Worm (Caenorhabditis elegans) whole organism, late embryonic: ENCODE measurements around the gene rab-39.

Experiments
- C08G9.2 ChIP-seq: sonication (generic microtip); optimal IDR thresholded peaks from 2 replicates; lab custom pipeline; 2016; ENCODE audit warnings: mild to moderate bottlenecking, missing genetic modification characterization, moderate library complexity, missing compliant biosample characterization
- F13H6.1 ChIP-seq: sonication (generic microtip); optimal IDR thresholded peaks from 2 replicates; lab custom pipeline; 2016; ENCODE audit warnings: missing genetic modification characterization, missing compliant biosample characterization
- K02D7.2 ChIP-seq: sonication (generic microtip); optimal IDR thresholded peaks from 2 replicates; lab custom pipeline; 2017; ENCODE audit warnings: mild to moderate bottlenecking, missing genetic modification characterization, missing compliant biosample characterization
- K09A11.1 ChIP-seq: sonication (generic microtip); optimal IDR thresholded peaks from 2 replicates; lab custom pipeline; 2017; ENCODE audit warnings: antibody characterized with exemption, mild to moderate bottlenecking, missing genetic modification characterization, missing compliant biosample characterization; ENCODE audit not compliant: insufficient read depth
- T23F11.4 ChIP-seq: fragments of 200-800 bp; sonication (Bioruptor generic); optimal IDR thresholded peaks from 2 replicates; lab custom pipeline; 2018; ENCODE audit warnings: mild to moderate bottlenecking, missing genetic modification characterization, missing compliant biosample characterization
- Y22D7AL.16 ChIP-seq: sonication (generic microtip); optimal IDR thresholded peaks from 2 replicates; lab custom pipeline; 2016; ENCODE audit warnings: missing genetic modification characterization, missing compliant biosample characterization
- ceh-14 ChIP-seq: sonication (generic microtip); optimal IDR thresholded peaks from 2 replicates; lab custom pipeline; 2016; ENCODE audit warnings: missing genotype, missing genetic modification characterization, missing compliant biosample characterization
- ceh-18 ChIP-seq: sonication (generic microtip); optimal IDR thresholded peaks from 2 replicates; lab custom pipeline; 2016; ENCODE audit warnings: missing genetic modification characterization, missing compliant biosample characterization
- ceh-2 ChIP-seq: sonication (generic microtip); optimal IDR thresholded peaks from 2 replicates; lab custom pipeline; 2016; ENCODE audit warnings: missing genotype, missing genetic modification characterization, missing compliant biosample characterization
- ceh-24 ChIP-seq: sonication (generic microtip); optimal IDR thresholded peaks from 2 replicates; lab custom pipeline; 2016; ENCODE audit warnings: mild to moderate bottlenecking, missing genetic modification characterization, missing compliant biosample characterization
- ceh-30 ChIP-seq: fragments of 150-350 bp; optimal IDR thresholded peaks from 2 replicates; lab custom pipeline; 2014; ENCODE audit warnings: missing biosample characterization, missing genetic modification characterization
- ceh-31 ChIP-seq: sonication (generic microtip); optimal IDR thresholded peaks from 2 replicates; lab custom pipeline; 2016; ENCODE audit warnings: missing genetic modification characterization, missing compliant biosample characterization
- ceh-34 ChIP-seq: sonication (generic microtip); optimal IDR thresholded peaks from 2 replicates; lab custom pipeline; 2016; ENCODE audit warnings: mild to moderate bottlenecking, missing genetic modification characterization, missing compliant biosample characterization
- ceh-45 ChIP-seq: fragments of 200-800 bp; sonication (Bioruptor generic); IDR thresholded peaks from 2 replicates; pipeline ENCODE4 v1.3.6; 2022; ENCODE audit warnings: missing genetic modification reagents, missing genetic modification characterization, missing compliant biosample characterization
- ceh-48 ChIP-seq: sonication (generic microtip); optimal IDR thresholded peaks from 2 replicates; lab custom pipeline; 2016; ENCODE audit warnings: missing genetic modification characterization, inconsistent platforms, missing compliant biosample characterization
- ceh-6 ChIP-seq: fragments of 200-800 bp; sonication (Bioruptor generic); optimal IDR thresholded peaks from 2 replicates; lab custom pipeline; 2018; ENCODE audit warnings: mild to moderate bottlenecking, missing genetic modification characterization, missing compliant biosample characterization
- che-1 ChIP-seq: sonication (generic microtip); optimal IDR thresholded peaks from 2 replicates; lab custom pipeline; 2016; ENCODE audit warnings: mild to moderate bottlenecking, missing genetic modification characterization, missing compliant biosample characterization
- dmd-4 ChIP-seq: sonication (generic microtip); optimal IDR thresholded peaks from 2 replicates; lab custom pipeline; 2016; ENCODE audit warnings: borderline replicate concordance, missing genetic modification characterization, missing compliant biosample characterization
- dve-1 ChIP-seq: sonication (generic microtip); optimal IDR thresholded peaks from 2 replicates; lab custom pipeline; 2017; ENCODE audit warnings: antibody characterized with exemption, mild to moderate bottlenecking, missing genetic modification characterization, missing compliant biosample characterization
- elt-2 ChIP-seq: sonication (generic microtip); optimal IDR thresholded peaks from 2 replicates; lab custom pipeline; 2016; ENCODE audit warnings: missing genetic modification reagents, missing genetic modification characterization, missing compliant biosample characterization
- elt-4 ChIP-seq: sonication (generic microtip); optimal IDR thresholded peaks from 2 replicates; lab custom pipeline; 2016; ENCODE audit warnings: missing genetic modification characterization, missing compliant biosample characterization
- ets-4 ChIP-seq: sonication (generic microtip); optimal IDR thresholded peaks from 2 replicates; lab custom pipeline; 2016; ENCODE audit warnings: missing genetic modification characterization, missing compliant biosample characterization
- fkh-10 ChIP-seq: fragments of 150-350 bp; optimal IDR thresholded peaks from 2 replicates; lab custom pipeline; 2014; ENCODE audit warnings: missing biosample characterization, missing genetic modification reagents, missing genetic modification characterization
- hlh-15 ChIP-seq: sonication (generic microtip); optimal IDR thresholded peaks from 2 replicates; lab custom pipeline; 2016; ENCODE audit warnings: missing genetic modification characterization, missing compliant biosample characterization
- hlh-30 ChIP-seq: sonication (generic microtip); optimal IDR thresholded peaks from 2 replicates; lab custom pipeline; 2017; ENCODE audit warnings: antibody characterized with exemption, missing genetic modification characterization, missing compliant biosample characterization; ENCODE audit not compliant: insufficient read depth
- hlh-8 ChIP-seq: sonication (generic microtip); optimal IDR thresholded peaks from 2 replicates; lab custom pipeline; 2016; ENCODE audit warnings: missing genotype, missing genetic modification characterization, missing compliant biosample characterization
- lim-6 ChIP-seq: sonication (generic microtip); optimal IDR thresholded peaks from 2 replicates; lab custom pipeline; 2016; ENCODE audit warnings: missing genetic modification characterization, missing compliant biosample characterization
- lin-11 ChIP-seq: fragments of 200-800 bp; sonication (Bioruptor generic); optimal IDR thresholded peaks from 2 replicates; lab custom pipeline; 2018; ENCODE audit warnings: mild to moderate bottlenecking, missing genetic modification characterization, missing compliant biosample characterization
- madf-2 ChIP-seq: sonication (generic microtip); optimal IDR thresholded peaks from 2 replicates; lab custom pipeline; 2017; ENCODE audit warnings: missing genetic modification characterization, missing compliant biosample characterization
- mec-3 ChIP-seq: sonication (generic microtip); optimal IDR thresholded peaks from 2 replicates; lab custom pipeline; 2016; ENCODE audit warnings: borderline replicate concordance, missing genetic modification characterization, missing compliant biosample characterization
- nfya-1 ChIP-seq: sonication (generic microtip); optimal IDR thresholded peaks from 2 replicates; lab custom pipeline; 2017; ENCODE audit warnings: missing genetic modification characterization, mild to moderate bottlenecking, missing compliant biosample characterization, antibody characterized with exemption, moderate library complexity
- odd-2 ChIP-seq: sonication (generic microtip); optimal IDR thresholded peaks from 2 replicates; lab custom pipeline; 2017; ENCODE audit warnings: antibody characterized with exemption, mild to moderate bottlenecking, missing genetic modification characterization, missing compliant biosample characterization
- pag-3 ChIP-seq: sonication (generic microtip); optimal IDR thresholded peaks from 2 replicates; lab custom pipeline; 2016; ENCODE audit warnings: missing compliant biosample characterization, missing genetic modification characterization, borderline replicate concordance
- pha-2 ChIP-seq: sonication (generic microtip); optimal IDR thresholded peaks from 2 replicates; lab custom pipeline; 2017; ENCODE audit warnings: mild to moderate bottlenecking, missing genetic modification characterization, missing compliant biosample characterization
- pros-1 ChIP-seq: fragments of 150-350 bp; optimal IDR thresholded peaks from 2 replicates; lab custom pipeline; 2014; ENCODE audit warnings: missing biosample characterization, missing genetic modification reagents, missing genetic modification characterization
- ref-2 ChIP-seq: sonication (generic microtip); optimal IDR thresholded peaks from 2 replicates; lab custom pipeline; 2016; ENCODE audit warnings: missing genetic modification characterization, missing compliant biosample characterization
- rnt-1 ChIP-seq: sonication (generic microtip); optimal IDR thresholded peaks from 2 replicates; lab custom pipeline; 2016; ENCODE audit warnings: missing genetic modification characterization, missing compliant biosample characterization
- sox-4 ChIP-seq: sonication (generic microtip); optimal IDR thresholded peaks from 2 replicates; lab custom pipeline; 2017; ENCODE audit warnings: mild to moderate bottlenecking, missing genetic modification characterization, inconsistent platforms, missing compliant biosample characterization
- tbx-2 ChIP-seq: sonication (generic microtip); optimal IDR thresholded peaks from 2 replicates; lab custom pipeline; 2016; ENCODE audit warnings: missing genetic modification characterization, missing compliant biosample characterization
- unc-42 ChIP-seq: sonication (generic microtip); optimal IDR thresholded peaks from 2 replicates; lab custom pipeline; 2016; ENCODE audit warnings: missing genotype, missing genetic modification characterization, missing compliant biosample characterization
- unc-55 ChIP-seq: sonication (generic microtip); optimal IDR thresholded peaks from 2 replicates; lab custom pipeline; 2017; ENCODE audit warnings: missing biosample characterization, missing genetic modification reagents, missing genetic modification characterization
- ztf-16 ChIP-seq: sonication (generic microtip); optimal IDR thresholded peaks from 2 replicates; lab custom pipeline; 2017; ENCODE audit warnings: missing genetic modification characterization, missing compliant biosample characterization

rab-39 gene

ce11 chrII:9273984-9274383 lies 48.7 kb downstream of the rab-39 start:
- TF ChIP-seq madf-2 (tag; lab: Kevin White, UChicago) (no peak), nfya-1 (peak; percentile 81), unc-42 (peak; percentile 50), dmd-4 (tag; lab: Kevin White, UChicago) (no peak), sox-4 (tag; lab: Kevin White, UChicago) (no peak), hlh-8 (tag; lab: Kevin White, UChicago) (no peak), hlh-30 (peak; percentile 98), tbx-2 (tag; lab: Kevin White, UChicago) (peak; percentile 53), F13H6.1 (tag; lab: Kevin White, UChicago) (no peak), ceh-6 (no peak), T23F11.4 (GFP tag; lab: Kevin White, UChicago) (no peak), ceh-30 (tag; lab: Kevin White, UChicago) (no peak), ref-2 (tag; lab: Kevin White, UChicago) (peak; percentile 33), pros-1 (tag; lab: Kevin White, UChicago) (peak; percentile 55), mec-3 (no peak), ceh-48 (tag; lab: Kevin White, UChicago) (no peak), lim-6 (tag; lab: Kevin White, UChicago) (no peak), ceh-24 (tag; lab: Kevin White, UChicago) (no peak), ceh-31 (tag; lab: Kevin White, UChicago) (peak; percentile 73), ceh-2 (tag; lab: Kevin White, UChicago) (no peak), pha-2 (tag; lab: Kevin White, UChicago) (no peak), che-1 (tag; lab: Kevin White, UChicago) (no peak), elt-4 (tag; lab: Kevin White, UChicago) (no peak), ceh-34 (peak; percentile 39), ceh-14 (no peak), C08G9.2 (tag; lab: Kevin White, UChicago) (no peak), pag-3 (tag; lab: Kevin White, UChicago) (no peak), fkh-10 (GFP tag; lab: Kevin White, UChicago) (no peak), Y22D7AL.16 (no peak), dve-1 (tag; lab: Kevin White, UChicago) (peak; percentile 2), unc-55 (GFP tag; lab: Kevin White, UChicago) (peak; percentile 91), lin-11 (tag; lab: Kevin White, UChicago) (no peak), ceh-18 (tag; lab: Kevin White, UChicago) (peak; percentile 67), ceh-45 (GFP tag; lab: Robert Waterston, UW) (no peak), K09A11.1 (no peak), elt-2 (tag; lab: Kevin White, UChicago) (peak; percentile 27), ztf-16 (tag; lab: Kevin White, UChicago) (no peak), ets-4 (tag; lab: Kevin White, UChicago) (no peak), hlh-15 (tag; lab: Kevin White, UChicago) (no peak), K02D7.2 (tag; lab: Kevin White, UChicago) (no peak), rnt-1 (peak; percentile 37)
- TF ChIP-seq, all 69 proteins: peak for 13

DNA sequence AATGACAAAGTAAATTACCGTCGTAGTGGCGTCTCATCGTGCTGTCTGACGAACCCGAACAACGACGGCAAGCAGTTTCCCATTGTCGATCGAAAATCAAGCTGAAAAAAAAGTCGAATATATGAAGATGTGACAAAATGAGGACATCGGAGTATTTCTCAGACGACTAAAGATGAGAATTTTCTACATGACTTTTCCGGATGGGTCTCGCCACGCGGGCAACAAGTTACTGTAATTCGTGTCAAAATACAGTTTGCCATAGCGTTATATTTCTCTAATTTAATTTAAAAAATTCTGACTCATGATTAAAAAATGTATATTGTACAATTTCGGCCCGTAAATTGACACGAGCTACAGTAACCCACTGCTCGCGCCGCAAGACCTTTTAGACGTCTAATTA lies 49.8 kb downstream of the rab-39 start, which contains the start of gene C01G6.4:
Gene C01G6.4, minus strand, starts transcription at position 101 of the 400 bp plus-strand sequence.
- TF ChIP-seq odd-2 (tag; lab: Kevin White, UChicago): no peak
